Worm (Caenorhabditis elegans) whole organism, young adult: ENCODE data around the gene str-111.

Source experiments
- cebp-1 ChIP-seq, 2 experiments: fragments of 200-800 bp in 1 of 2; sonication (Bioruptor generic) in 1 of 2; sonication (generic microtip) in 1 of 2; IDR thresholded peaks in 1 of 2; optimal IDR thresholded peaks in 1 of 2; 2 replicates each; pipeline versions ENCODE4 v1.3.6 to Lab custom; 2017 to 2022; ENCODE audit warnings: missing compliant biosample characterization in 2 of 2, missing genetic modification characterization in 2 of 2, mild to moderate bottlenecking in 1 of 2, missing genetic modification reagents in 1 of 2, moderate library complexity in 1 of 2
- lin-35 ChIP-seq, 3 experiments: fragments of 150-350 bp in 2 of 3; sonication (generic microtip) in 1 of 3; optimal IDR thresholded peaks; 2 replicates each; lab custom pipeline; 2014 to 2018; ENCODE audit warnings: missing biosample characterization in 3 of 3, missing genetic modification characterization in 3 of 3, missing genetic modification reagents in 3 of 3
- mel-28 ChIP-seq: sonication (generic microtip); optimal IDR thresholded peaks from 2 replicates; lab custom pipeline; 2016; ENCODE audit warnings: borderline replicate concordance, mild to moderate bottlenecking, missing genetic modification characterization, missing compliant biosample characterization
- snpc-1.3 ChIP-seq: sonication (generic microtip); optimal IDR thresholded peaks from 2 replicates; lab custom pipeline; 2017; ENCODE audit warnings: missing genetic modification characterization, mild to moderate bottlenecking, missing compliant biosample characterization, antibody characterized with exemption, moderate library complexity, missing genotype, missing genetic modification reagents; ENCODE audit not compliant: insufficient read depth
- snpc-4 ChIP-seq, 5 experiments: fragments of 150-350 bp in 1 of 5; sonication (generic microtip) in 4 of 5; optimal IDR thresholded peaks; 2 replicates each; lab custom pipeline; 2014 to 2018; ENCODE audit warnings: missing genetic modification characterization in 5 of 5, missing biosample characterization in 3 of 5, antibody characterized with exemption in 2 of 5, mild to moderate bottlenecking in 2 of 5, missing compliant biosample characterization in 2 of 5, missing genotype in 2 of 5, moderate library complexity in 2 of 5, missing genetic modification reagents in 1 of 5
- somi-1 ChIP-seq: fragments of 200-800 bp; sonication (Bioruptor generic); optimal IDR thresholded peaks from 2 replicates; lab custom pipeline; 2018; ENCODE audit warnings: mild to moderate bottlenecking, missing genetic modification characterization, missing compliant biosample characterization
- sptf-2 ChIP-seq: fragments of 200-800 bp; sonication (Bioruptor generic); optimal IDR thresholded peaks from 2 replicates; lab custom pipeline; 2018; ENCODE audit warnings: mild to moderate bottlenecking, missing genetic modification characterization, missing compliant biosample characterization
- unc-130 ChIP-seq: sonication (generic microtip); optimal IDR thresholded peaks from 2 replicates; lab custom pipeline; 2016; ENCODE audit warnings: missing genetic modification reagents, missing genetic modification characterization, missing compliant biosample characterization
- xnd-1 ChIP-seq: sonication (generic microtip); optimal IDR thresholded peaks from 2 replicates; lab custom pipeline; 2016; ENCODE audit warnings: missing genotype, missing genetic modification reagents, missing genetic modification characterization, missing compliant biosample characterization
- ztf-26 ChIP-seq: sonication (generic microtip); optimal IDR thresholded peaks from 2 replicates; lab custom pipeline; 2017; ENCODE audit warnings: missing genetic modification characterization, missing compliant biosample characterization

DNA sequence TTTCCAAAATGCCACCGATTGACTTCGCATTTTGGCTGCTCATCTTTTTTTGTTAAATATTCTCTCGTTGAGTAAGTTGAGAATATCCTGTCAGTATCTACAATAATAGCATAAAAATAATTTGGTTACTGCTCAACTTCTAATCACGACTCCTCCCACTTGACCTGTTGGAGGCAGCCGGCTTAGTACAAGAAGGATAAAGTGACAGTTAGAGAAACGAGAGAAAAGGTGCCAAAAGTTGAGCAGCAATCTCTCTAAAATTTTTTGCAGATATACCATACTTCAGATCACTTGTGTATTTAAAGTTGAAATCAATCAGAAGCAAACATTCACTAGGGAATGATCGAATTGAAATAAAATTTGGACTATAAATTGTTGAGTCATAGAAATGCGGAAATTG is 44.2 kb downstream of the str-111 start, which contains the start of gene nhr-111:
- TF ChIP-seq snpc-4 (GFP tag; optimal IDR thresholded peaks at IDR 0.05; lab: Kevin White, UChicago): no peak
- no peak for TF ChIP-seq snpc-4 (tag; optimal IDR thresholded peaks at IDR 0.05; lab: Kevin White, UChicago)
- TF ChIP-seq sptf-2: no peak
- TF ChIP-seq cebp-1 (GFP tag; IDR thresholded peaks at IDR 0.05; lab: Robert Waterston, UW): no peak
- TF ChIP-seq cebp-1 (tag; optimal IDR thresholded peaks at IDR 0.05; lab: Kevin White, UChicago): no peak
- no peak for TF ChIP-seq mel-28 (tag; lab: Kevin White, UChicago)
- TF ChIP-seq ztf-26 (tag; lab: Kevin White, UChicago): no peak
- TF ChIP-seq xnd-1: no peak
- TF ChIP-seq lin-35 (GFP tag; optimal IDR thresholded peaks at IDR 0.05; lab: Kevin White, UChicago): no peak
- TF ChIP-seq snpc-1.3 (tag; lab: Kevin White, UChicago): no peak
- TF ChIP-seq unc-130 (GFP tag; lab: Kevin White, UChicago): no peak
- TF ChIP-seq somi-1 (GFP tag; lab: Kevin White, UChicago): no peak
